Worm (Caenorhabditis elegans): ENCODE data around the gene nhr-48.

ce11 chrX:15751245-15751644 lies 43.2 kb downstream of the nhr-48 start:
- no peak for TF ChIP-seq mdl-1 (tag; optimal IDR thresholded peaks at IDR 0.05)
- TF ChIP-seq tbx-2 (tag; optimal IDR thresholded peaks at IDR 0.05): no peak

Measured in whole organism, L3 larva.